Worm (Caenorhabditis elegans) whole organism, late embryonic: ENCODE measurements around the gene sre-51.

Experiments
- K02D7.2 ChIP-seq: sonication (generic microtip); optimal IDR thresholded peaks from 2 replicates; lab custom pipeline; 2017; ENCODE audit warnings: mild to moderate bottlenecking, missing genetic modification characterization, missing compliant biosample characterization
- K09A11.1 ChIP-seq: sonication (generic microtip); optimal IDR thresholded peaks from 2 replicates; lab custom pipeline; 2017; ENCODE audit warnings: antibody characterized with exemption, mild to moderate bottlenecking, missing genetic modification characterization, missing compliant biosample characterization; ENCODE audit not compliant: insufficient read depth
- T23F11.4 ChIP-seq: fragments of 200-800 bp; sonication (Bioruptor generic); optimal IDR thresholded peaks from 2 replicates; lab custom pipeline; 2018; ENCODE audit warnings: mild to moderate bottlenecking, missing genetic modification characterization, missing compliant biosample characterization
- ahr-1 ChIP-seq: sonication (generic microtip); optimal IDR thresholded peaks from 2 replicates; lab custom pipeline; 2016; ENCODE audit warnings: missing genetic modification characterization, missing compliant biosample characterization
- ceh-14 ChIP-seq: sonication (generic microtip); optimal IDR thresholded peaks from 2 replicates; lab custom pipeline; 2016; ENCODE audit warnings: missing genotype, missing genetic modification characterization, missing compliant biosample characterization
- ceh-19 ChIP-seq: fragments of 200-800 bp; sonication (Bioruptor generic); optimal IDR thresholded peaks from 2 replicates; lab custom pipeline; 2018; ENCODE audit warnings: mild to moderate bottlenecking, missing genetic modification characterization, missing compliant biosample characterization
- ceh-22 ChIP-seq: sonication (generic microtip); optimal IDR thresholded peaks from 2 replicates; lab custom pipeline; 2017; ENCODE audit warnings: missing biosample characterization, missing genetic modification characterization
- ceh-24 ChIP-seq: sonication (generic microtip); optimal IDR thresholded peaks from 2 replicates; lab custom pipeline; 2016; ENCODE audit warnings: mild to moderate bottlenecking, missing genetic modification characterization, missing compliant biosample characterization
- ceh-31 ChIP-seq: sonication (generic microtip); optimal IDR thresholded peaks from 2 replicates; lab custom pipeline; 2016; ENCODE audit warnings: missing genetic modification characterization, missing compliant biosample characterization
- ceh-34 ChIP-seq: sonication (generic microtip); optimal IDR thresholded peaks from 2 replicates; lab custom pipeline; 2016; ENCODE audit warnings: mild to moderate bottlenecking, missing genetic modification characterization, missing compliant biosample characterization
- ceh-45 ChIP-seq: fragments of 200-800 bp; sonication (Bioruptor generic); IDR thresholded peaks from 2 replicates; pipeline ENCODE4 v1.3.6; 2022; ENCODE audit warnings: missing genetic modification reagents, missing genetic modification characterization, missing compliant biosample characterization
- ceh-48 ChIP-seq: sonication (generic microtip); optimal IDR thresholded peaks from 2 replicates; lab custom pipeline; 2016; ENCODE audit warnings: missing genetic modification characterization, inconsistent platforms, missing compliant biosample characterization
- ceh-6 ChIP-seq: fragments of 200-800 bp; sonication (Bioruptor generic); optimal IDR thresholded peaks from 2 replicates; lab custom pipeline; 2018; ENCODE audit warnings: mild to moderate bottlenecking, missing genetic modification characterization, missing compliant biosample characterization
- ceh-9 ChIP-seq: sonication (generic microtip); optimal IDR thresholded peaks from 2 replicates; lab custom pipeline; 2016; ENCODE audit warnings: mild to moderate bottlenecking, missing genetic modification characterization, inconsistent platforms, missing compliant biosample characterization
- che-1 ChIP-seq: sonication (generic microtip); optimal IDR thresholded peaks from 2 replicates; lab custom pipeline; 2016; ENCODE audit warnings: mild to moderate bottlenecking, missing genetic modification characterization, missing compliant biosample characterization
- dve-1 ChIP-seq: sonication (generic microtip); optimal IDR thresholded peaks from 2 replicates; lab custom pipeline; 2017; ENCODE audit warnings: antibody characterized with exemption, mild to moderate bottlenecking, missing genetic modification characterization, missing compliant biosample characterization
- elt-2 ChIP-seq: sonication (generic microtip); optimal IDR thresholded peaks from 2 replicates; lab custom pipeline; 2016; ENCODE audit warnings: missing genetic modification reagents, missing genetic modification characterization, missing compliant biosample characterization
- elt-4 ChIP-seq: sonication (generic microtip); optimal IDR thresholded peaks from 2 replicates; lab custom pipeline; 2016; ENCODE audit warnings: missing genetic modification characterization, missing compliant biosample characterization
- ets-4 ChIP-seq: sonication (generic microtip); optimal IDR thresholded peaks from 2 replicates; lab custom pipeline; 2016; ENCODE audit warnings: missing genetic modification characterization, missing compliant biosample characterization
- fkh-10 ChIP-seq: fragments of 150-350 bp; optimal IDR thresholded peaks from 2 replicates; lab custom pipeline; 2014; ENCODE audit warnings: missing biosample characterization, missing genetic modification reagents, missing genetic modification characterization
- gmeb-2 ChIP-seq: sonication (generic microtip); optimal IDR thresholded peaks from 2 replicates; lab custom pipeline; 2016; ENCODE audit warnings: missing genetic modification characterization, inconsistent platforms, missing compliant biosample characterization
- hlh-6 ChIP-seq: sonication (generic microtip); optimal IDR thresholded peaks from 2 replicates; lab custom pipeline; 2016; ENCODE audit warnings: missing genotype, missing genetic modification characterization, missing compliant biosample characterization
- lin-11 ChIP-seq: fragments of 200-800 bp; sonication (Bioruptor generic); optimal IDR thresholded peaks from 2 replicates; lab custom pipeline; 2018; ENCODE audit warnings: mild to moderate bottlenecking, missing genetic modification characterization, missing compliant biosample characterization
- mec-3 ChIP-seq: sonication (generic microtip); optimal IDR thresholded peaks from 2 replicates; lab custom pipeline; 2016; ENCODE audit warnings: borderline replicate concordance, missing genetic modification characterization, missing compliant biosample characterization
- nfya-1 ChIP-seq: sonication (generic microtip); optimal IDR thresholded peaks from 2 replicates; lab custom pipeline; 2017; ENCODE audit warnings: missing genetic modification characterization, mild to moderate bottlenecking, missing compliant biosample characterization, antibody characterized with exemption, moderate library complexity
- nhr-11 ChIP-seq: fragments of 150-350 bp; optimal IDR thresholded peaks from 2 replicates; lab custom pipeline; 2014; ENCODE audit warnings: missing biosample characterization, missing genetic modification characterization
- npax-4 ChIP-seq: sonication (generic microtip); optimal IDR thresholded peaks from 2 replicates; lab custom pipeline; 2016; ENCODE audit warnings: missing genetic modification characterization, missing compliant biosample characterization
- pat-9 ChIP-seq: fragments of 200-800 bp; sonication (Bioruptor generic); optimal IDR thresholded peaks from 2 replicates; lab custom pipeline; 2018; ENCODE audit warnings: mild to moderate bottlenecking, missing genetic modification characterization, moderate library complexity, missing compliant biosample characterization
- pha-2 ChIP-seq: sonication (generic microtip); optimal IDR thresholded peaks from 2 replicates; lab custom pipeline; 2017; ENCODE audit warnings: mild to moderate bottlenecking, missing genetic modification characterization, missing compliant biosample characterization
- pros-1 ChIP-seq: fragments of 150-350 bp; optimal IDR thresholded peaks from 2 replicates; lab custom pipeline; 2014; ENCODE audit warnings: missing biosample characterization, missing genetic modification reagents, missing genetic modification characterization
- sdc-2 ChIP-seq: sonication (generic microtip); optimal IDR thresholded peaks from 2 replicates; lab custom pipeline; 2016; ENCODE audit warnings: missing genotype, missing genetic modification characterization, missing compliant biosample characterization
- tbx-2 ChIP-seq: sonication (generic microtip); optimal IDR thresholded peaks from 2 replicates; lab custom pipeline; 2016; ENCODE audit warnings: missing genetic modification characterization, missing compliant biosample characterization
- tbx-7 ChIP-seq: sonication (generic microtip); optimal IDR thresholded peaks from 2 replicates; lab custom pipeline; 2016; ENCODE audit warnings: missing genotype, missing genetic modification characterization, missing compliant biosample characterization
- ttx-3 ChIP-seq: sonication (generic microtip); optimal IDR thresholded peaks from 2 replicates; lab custom pipeline; 2016; ENCODE audit warnings: missing genetic modification reagents, missing genetic modification characterization, missing compliant biosample characterization
- unc-3 ChIP-seq, 2 experiments: fragments of 200-800 bp in 1 of 2; sonication (Bioruptor generic) in 1 of 2; sonication (generic microtip) in 1 of 2; conservative IDR thresholded peaks in 1 of 2; optimal IDR thresholded peaks in 1 of 2; 2 replicates each; pipeline versions ENCODE4 v1.3.6 to Lab custom; 2016 to 2022; ENCODE audit warnings: missing compliant biosample characterization in 2 of 2, missing genetic modification characterization in 2 of 2, missing genetic modification reagents in 1 of 2
- unc-42 ChIP-seq: sonication (generic microtip); optimal IDR thresholded peaks from 2 replicates; lab custom pipeline; 2016; ENCODE audit warnings: missing genotype, missing genetic modification characterization, missing compliant biosample characterization
- zip-5 ChIP-seq: sonication (generic microtip); optimal IDR thresholded peaks from 2 replicates; lab custom pipeline; 2016; ENCODE audit warnings: missing genetic modification characterization, missing compliant biosample characterization

Gene sre-51

DNA sequence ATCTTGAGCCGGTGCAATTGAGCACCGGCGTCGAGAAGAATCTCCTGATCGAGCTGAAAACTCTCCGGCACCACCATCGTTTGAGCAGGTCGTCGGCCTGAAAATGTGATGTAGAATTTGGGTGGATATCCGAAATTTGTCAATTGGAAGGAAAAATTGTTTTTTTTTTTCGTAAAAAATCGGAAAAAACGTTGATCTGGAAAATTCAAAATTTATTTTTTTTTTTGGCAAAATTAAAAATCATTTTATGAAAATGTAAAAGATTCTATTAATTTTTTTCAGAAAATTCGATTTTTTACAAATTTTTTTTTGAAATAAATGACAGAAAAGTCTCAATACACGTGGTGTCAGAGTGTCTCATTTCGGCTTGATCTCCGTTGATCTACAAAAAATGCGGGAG lies 45.5 kb upstream of the sre-51 start, which contains the start of gene tric-1B.1:
tric-1B.1 (minus strand) TSS at position 101 of the 400 bp plus-strand sequence.
- no peak for TF ChIP-seq ceh-9
- no peak for TF ChIP-seq ceh-31
- no peak for TF ChIP-seq unc-3 (GFP tag; conservative IDR thresholded peaks at IDR 0.05; lab: Robert Waterston, UW)
- TF ChIP-seq unc-3 (tag; optimal IDR thresholded peaks at IDR 0.05; lab: Kevin White, UChicago) = no peak
- no peak for TF ChIP-seq npax-4 (tag; lab: Kevin White, UChicago)
- no peak for TF ChIP-seq ttx-3 (tag; lab: Kevin White, UChicago)
- no peak for TF ChIP-seq pat-9 (tag; lab: Kevin White, UChicago)
- no peak for TF ChIP-seq ceh-24 (tag; lab: Kevin White, UChicago)
- TF ChIP-seq ceh-48 = no peak
- no peak for TF ChIP-seq unc-42 (tag; lab: Kevin White, UChicago)
- TF ChIP-seq che-1 (tag; lab: Kevin White, UChicago) = no peak
- no peak for TF ChIP-seq tbx-7
- TF ChIP-seq K02D7.2 = no peak
- no peak for TF ChIP-seq K09A11.1 (tag; lab: Kevin White, UChicago)
- TF ChIP-seq hlh-6 (tag; lab: Kevin White, UChicago) = no peak

DNA sequence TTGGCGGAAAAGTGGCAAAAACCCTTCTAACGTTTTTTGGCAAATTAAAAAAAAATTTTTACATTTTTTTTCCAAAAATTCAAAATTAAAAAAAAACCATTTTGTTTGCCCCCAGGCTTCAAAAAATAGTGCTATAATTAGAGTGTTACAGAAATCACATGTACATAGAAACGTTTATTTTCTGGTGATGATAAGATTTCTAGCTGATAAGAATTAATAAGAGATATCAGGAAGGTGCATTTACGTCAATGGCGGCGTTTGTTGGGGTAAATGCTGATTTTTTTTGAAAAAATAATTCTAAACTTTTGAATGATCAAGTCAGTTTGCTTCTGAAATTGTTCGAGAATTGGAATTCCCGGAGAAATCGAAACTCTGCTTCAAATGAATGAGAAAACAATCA lies 44.9 kb upstream of the sre-51 start:
- TF ChIP-seq elt-4 = no peak
- TF ChIP-seq ceh-22 = no peak
- TF ChIP-seq elt-2 (tag; lab: Kevin White, UChicago) = peak; percentile 76
- no peak for TF ChIP-seq K09A11.1 (tag; lab: Kevin White, UChicago)
- TF ChIP-seq ceh-24 (tag; lab: Kevin White, UChicago) = no peak
- no peak for TF ChIP-seq pha-2 (tag; lab: Kevin White, UChicago)

DNA sequence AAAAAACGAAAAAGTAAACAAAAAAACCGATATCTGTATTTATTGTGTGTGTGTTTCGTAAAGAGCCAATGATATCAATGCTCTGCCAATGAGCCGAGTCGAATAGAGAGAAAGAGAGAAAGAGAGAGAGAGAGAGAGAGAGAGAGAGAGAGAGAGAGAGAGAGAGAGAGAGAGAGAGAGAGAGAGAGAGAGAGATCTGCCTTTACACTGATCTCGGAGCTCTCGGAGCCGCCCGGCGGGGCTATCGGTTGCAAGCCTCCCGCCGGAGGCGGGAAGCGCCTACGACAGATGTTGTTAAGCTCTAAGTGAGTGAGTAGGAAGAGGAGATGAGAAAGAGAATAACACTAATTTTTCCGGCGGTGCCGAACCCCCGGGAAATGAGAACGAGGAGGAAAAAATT lies 42.8 kb upstream of the sre-51 start:
- peak; percentile 52 for TF ChIP-seq nfya-1 (tag; lab: Kevin White, UChicago)
- no peak for TF ChIP-seq fkh-10 (GFP tag; lab: Kevin White, UChicago)
- TF ChIP-seq pat-9 (tag; lab: Kevin White, UChicago) = peak; percentile 36
- no peak for TF ChIP-seq unc-42 (tag; lab: Kevin White, UChicago)

DNA sequence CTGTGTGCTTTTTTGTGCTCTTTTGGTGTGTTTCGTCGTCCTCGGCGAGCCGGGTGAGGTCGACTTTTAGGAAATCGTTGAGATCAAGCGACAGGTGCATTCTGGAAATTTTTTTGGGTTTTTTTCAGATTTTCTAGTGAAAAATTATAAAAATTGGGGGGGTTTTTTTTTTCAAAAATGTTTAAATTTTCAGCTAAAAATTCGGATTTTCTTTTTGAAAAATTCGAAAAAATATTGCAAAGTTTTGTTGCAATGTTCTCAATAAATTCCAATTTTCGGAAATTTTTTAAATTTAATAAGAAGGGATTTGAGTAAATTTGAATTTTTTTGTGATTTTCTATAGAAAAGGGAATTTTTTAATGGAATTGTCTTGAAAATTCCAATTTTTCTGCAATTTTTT lies 36.7 kb upstream of the sre-51 start, which contains the start of gene Y57A10A.27:
Y57A10A.27 (minus strand) TSS at position 101 of the 400 bp plus-strand sequence.
- no peak for TF ChIP-seq ceh-24 (tag; lab: Kevin White, UChicago)
- TF ChIP-seq K09A11.1 (tag; lab: Kevin White, UChicago) = no peak
- no peak for TF ChIP-seq nhr-11 (tag; lab: Kevin White, UChicago)
- no peak for TF ChIP-seq ceh-9
- no peak for TF ChIP-seq ceh-19 (GFP tag; lab: Kevin White, UChicago)
- TF ChIP-seq dve-1 = no peak
- TF ChIP-seq npax-4 (tag; lab: Kevin White, UChicago) = no peak
- no peak for TF ChIP-seq ceh-14 (tag; lab: Kevin White, UChicago)
- TF ChIP-seq lin-11 (tag; lab: Kevin White, UChicago) = no peak
- no peak for TF ChIP-seq ceh-6 (GFP tag; lab: Kevin White, UChicago)
- no peak for TF ChIP-seq pat-9 (tag; lab: Kevin White, UChicago)
- no peak for TF ChIP-seq T23F11.4 (GFP tag; lab: Kevin White, UChicago)

DNA sequence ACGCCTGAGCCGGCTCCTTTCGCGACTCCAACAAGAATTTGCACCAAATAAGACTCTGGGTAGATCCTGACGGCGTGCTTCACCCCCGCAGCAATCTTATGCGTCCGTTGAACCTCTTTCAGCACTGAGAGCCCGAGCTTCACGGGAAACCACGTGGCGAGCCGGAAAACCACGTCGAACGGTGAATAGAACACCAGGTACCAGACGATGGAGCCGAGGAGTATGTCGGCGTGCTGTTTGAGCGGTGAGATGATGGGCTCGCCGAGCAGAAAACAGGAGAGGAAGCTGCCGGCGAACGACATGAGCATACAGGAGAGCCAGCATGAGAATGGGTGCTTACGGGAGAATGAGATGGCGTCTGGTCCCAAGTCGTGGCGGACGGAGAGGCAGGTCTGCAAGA lies 33.1 kb upstream of the sre-51 start:
- no peak for TF ChIP-seq ceh-31
- TF ChIP-seq dve-1 = no peak
- TF ChIP-seq pros-1 (tag; lab: Kevin White, UChicago) = no peak
- no peak for TF ChIP-seq elt-4
- no peak for TF ChIP-seq mec-3 (tag; lab: Kevin White, UChicago)
- TF ChIP-seq ets-4 = no peak
- no peak for TF ChIP-seq sdc-2
- TF ChIP-seq ahr-1 (tag; lab: Kevin White, UChicago) = no peak
- no peak for TF ChIP-seq gmeb-2 (tag; lab: Kevin White, UChicago)
- TF ChIP-seq zip-5 = no peak
- TF ChIP-seq ceh-34 (tag; lab: Kevin White, UChicago) = no peak
- TF ChIP-seq ceh-45 (GFP tag; lab: Robert Waterston, UW) = no peak
- no peak for TF ChIP-seq K09A11.1 (tag; lab: Kevin White, UChicago)
- TF ChIP-seq tbx-2 (tag; lab: Kevin White, UChicago) = no peak
